Worm (Caenorhabditis elegans) whole organism, L3 larva: ENCODE measurements around the gene rcq-5.

ENCODE experiments used
- R02D3.7 ChIP-seq: fragments of 150-350 bp; optimal IDR thresholded peaks from 2 replicates; lab custom pipeline; 2014; ENCODE audit warnings: missing biosample characterization, missing genetic modification characterization
- ZK546.5 ChIP-seq: sonication (generic microtip); optimal IDR thresholded peaks from 2 replicates; lab custom pipeline; 2017; ENCODE audit warnings: missing biosample characterization, missing genetic modification characterization
- aly-2 ChIP-seq: fragments of 150-350 bp; optimal IDR thresholded peaks from 2 replicates; lab custom pipeline; 2014; ENCODE audit warnings: missing biosample characterization, missing genetic modification characterization
- ama-1 ChIP-seq: fragments of 150-350 bp; optimal IDR thresholded peaks from 2 replicates; lab custom pipeline; 2018
- ceh-16 ChIP-seq: sonication (generic microtip); optimal IDR thresholded peaks from 2 replicates; lab custom pipeline; 2017; ENCODE audit warnings: missing biosample characterization, missing genetic modification characterization
- ceh-28 ChIP-seq: fragments of 150-350 bp; optimal IDR thresholded peaks from 2 replicates; lab custom pipeline; 2014; ENCODE audit warnings: missing biosample characterization, missing genetic modification reagents, missing genetic modification characterization
- ceh-9 ChIP-seq: sonication (generic microtip); optimal IDR thresholded peaks from 2 replicates; lab custom pipeline; 2018; ENCODE audit warnings: missing biosample characterization, missing genetic modification characterization
- daf-12 ChIP-seq: fragments of 150-350 bp; optimal IDR thresholded peaks from 2 replicates; lab custom pipeline; 2014; ENCODE audit warnings: missing biosample characterization, missing genetic modification reagents, missing genetic modification characterization
- egl-5 ChIP-seq: fragments of 150-350 bp; optimal IDR thresholded peaks from 2 replicates; lab custom pipeline; 2017; ENCODE audit warnings: missing biosample characterization, missing genetic modification reagents, missing genetic modification characterization, inconsistent platforms
- elt-1 ChIP-seq: fragments of 150-350 bp; optimal IDR thresholded peaks from 2 replicates; lab custom pipeline; 2014; ENCODE audit warnings: missing biosample characterization, missing genetic modification characterization
- elt-2 ChIP-seq: sonication (generic microtip); optimal IDR thresholded peaks from 2 replicates; lab custom pipeline; 2016; ENCODE audit warnings: missing genetic modification reagents, mild to moderate bottlenecking, missing genetic modification characterization, missing compliant biosample characterization
- elt-3 ChIP-seq, 3 experiments: fragments of 150-350 bp in 1 of 3; sonication (generic microtip) in 2 of 3; optimal IDR thresholded peaks; 2 replicates in 2 of 3; 4 replicates in 1 of 3; lab custom pipeline; 2014 to 2017; ENCODE audit warnings: missing biosample characterization in 3 of 3, missing genetic modification characterization in 3 of 3
- eor-1 ChIP-seq, 2 experiments: fragments of 150-350 bp; optimal IDR thresholded peaks; 2 replicates each; lab custom pipeline; 2014 to 2018; ENCODE audit warnings: missing biosample characterization in 2 of 2, missing genetic modification characterization in 2 of 2
- fkh-10 ChIP-seq: sonication (generic microtip); optimal IDR thresholded peaks from 2 replicates; lab custom pipeline; 2017; ENCODE audit warnings: missing biosample characterization, missing genetic modification reagents, missing genetic modification characterization
- fkh-2 ChIP-seq: fragments of 150-350 bp; optimal IDR thresholded peaks from 2 replicates; lab custom pipeline; 2014; ENCODE audit warnings: missing biosample characterization, missing genetic modification reagents, missing genetic modification characterization
- hmg-11 ChIP-seq: sonication (generic microtip); optimal IDR thresholded peaks from 2 replicates; lab custom pipeline; 2016; ENCODE audit warnings: missing genetic modification characterization, missing compliant biosample characterization
- jun-1 ChIP-seq: fragments of 150-350 bp; optimal IDR thresholded peaks from 2 replicates; lab custom pipeline; 2014; ENCODE audit warnings: missing biosample characterization, missing genetic modification reagents, missing genetic modification characterization
- lin-15B ChIP-seq: fragments of 150-350 bp; optimal IDR thresholded peaks from 2 replicates; lab custom pipeline; 2014; ENCODE audit warnings: missing biosample characterization, missing genetic modification characterization
- lin-39 ChIP-seq: fragments of 150-350 bp; optimal IDR thresholded peaks from 2 replicates; lab custom pipeline; 2018; ENCODE audit warnings: missing biosample characterization, missing genetic modification reagents, missing genetic modification characterization
- lsy-12 ChIP-seq: sonication (generic microtip); optimal IDR thresholded peaks from 2 replicates; lab custom pipeline; 2016; ENCODE audit warnings: mild to moderate bottlenecking, missing genetic modification characterization, missing compliant biosample characterization
- mdl-1 ChIP-seq: fragments of 150-350 bp; optimal IDR thresholded peaks from 2 replicates; lab custom pipeline; 2014; ENCODE audit warnings: missing biosample characterization, missing genetic modification characterization
- mml-1 ChIP-seq: fragments of 150-350 bp; sonication (generic microtip); optimal IDR thresholded peaks from 3 replicates; lab custom pipeline; 2014; ENCODE audit warnings: missing biosample characterization, missing genetic modification characterization
- nfya-1 ChIP-seq: sonication (generic microtip); optimal IDR thresholded peaks from 2 replicates; lab custom pipeline; 2017; ENCODE audit warnings: missing genetic modification characterization, mild to moderate bottlenecking, missing compliant biosample characterization, antibody characterized with exemption, moderate library complexity; ENCODE audit not compliant: insufficient read depth
- nhr-11 ChIP-seq: fragments of 150-350 bp; optimal IDR thresholded peaks from 2 replicates; lab custom pipeline; 2014; ENCODE audit warnings: missing biosample characterization, missing genetic modification characterization
- nhr-23 ChIP-seq: fragments of 150-350 bp; optimal IDR thresholded peaks from 2 replicates; lab custom pipeline; 2014; ENCODE audit warnings: missing biosample characterization, missing genetic modification reagents, missing genetic modification characterization
- nhr-237 ChIP-seq: fragments of 150-350 bp; optimal IDR thresholded peaks from 2 replicates; lab custom pipeline; 2014; ENCODE audit warnings: missing biosample characterization, missing genetic modification characterization
- nhr-25 ChIP-seq: sonication (generic microtip); optimal IDR thresholded peaks from 2 replicates; lab custom pipeline; 2017; ENCODE audit warnings: missing biosample characterization, missing genetic modification characterization
- nhr-43 ChIP-seq: sonication (generic microtip); optimal IDR thresholded peaks from 2 replicates; lab custom pipeline; 2016; ENCODE audit warnings: mild to moderate bottlenecking, missing genetic modification characterization, missing compliant biosample characterization; ENCODE audit not compliant: poor library complexity, severe bottlenecking
- nhr-67 ChIP-seq: fragments of 150-350 bp; optimal IDR thresholded peaks from 2 replicates; lab custom pipeline; 2014; ENCODE audit warnings: missing biosample characterization, missing genetic modification characterization
- nhr-77 ChIP-seq: fragments of 150-350 bp; optimal IDR thresholded peaks from 2 replicates; lab custom pipeline; 2014; ENCODE audit warnings: missing biosample characterization, missing genetic modification characterization
- pha-4 ChIP-seq: fragments of 150-350 bp; optimal IDR thresholded peaks from 2 replicates; lab custom pipeline; 2014; ENCODE audit warnings: missing biosample characterization, missing genetic modification reagents, missing genetic modification characterization
- pqm-1 ChIP-seq: fragments of 150-350 bp; optimal IDR thresholded peaks from 2 replicates; lab custom pipeline; 2017; ENCODE audit warnings: missing biosample characterization, missing genetic modification characterization, inconsistent platforms
- sea-2 ChIP-seq: fragments of 150-350 bp; sonication (generic microtip); optimal IDR thresholded peaks from 4 replicates; lab custom pipeline; 2014; ENCODE audit warnings: missing biosample characterization, missing genetic modification reagents, missing genetic modification characterization
- skn-1 ChIP-seq: fragments of 150-350 bp; optimal IDR thresholded peaks from 2 replicates; lab custom pipeline; 2014; ENCODE audit warnings: missing biosample characterization, missing genetic modification characterization
- snpc-4 ChIP-seq: fragments of 150-350 bp; optimal IDR thresholded peaks from 2 replicates; lab custom pipeline; 2014; ENCODE audit warnings: missing biosample characterization, missing genetic modification characterization
- tbx-2 ChIP-seq: sonication (generic microtip); optimal IDR thresholded peaks from 2 replicates; lab custom pipeline; 2016; ENCODE audit warnings: mild to moderate bottlenecking, missing genetic modification characterization, missing compliant biosample characterization
- unc-39 ChIP-seq: sonication (generic microtip); optimal IDR thresholded peaks from 4 replicates; lab custom pipeline; 2017; ENCODE audit warnings: missing biosample characterization, missing genetic modification characterization
- unc-62 ChIP-seq: fragments of 150-350 bp; sonication (generic microtip); optimal IDR thresholded peaks from 4 replicates; lab custom pipeline; 2014; ENCODE audit warnings: missing biosample characterization, missing genetic modification reagents, missing genetic modification characterization
- zag-1 ChIP-seq: fragments of 150-350 bp; optimal IDR thresholded peaks from 2 replicates; lab custom pipeline; 2014; ENCODE audit warnings: missing biosample characterization, missing genetic modification characterization
- ztf-11 ChIP-seq: fragments of 150-350 bp; optimal IDR thresholded peaks from 2 replicates; lab custom pipeline; 2014; ENCODE audit warnings: missing biosample characterization, missing genetic modification characterization
- ztf-4 ChIP-seq: fragments of 150-350 bp; optimal IDR thresholded peaks from 2 replicates; lab custom pipeline; 2014; ENCODE audit warnings: missing biosample characterization, missing genetic modification characterization

Gene rcq-5

ce11 chrIII:4021866-4022265 lies 35.9 kb downstream of the rcq-5 start, which contains the start of gene tftc-5:
TSS of gene tftc-5 (plus strand) at chrIII:4022166.
- TF ChIP-seq nhr-67 (tag; lab: Kevin White, UChicago) (no peak), sea-2 (GFP tag; lab: Kevin White, UChicago) (no peak), elt-3 (tag; optimal IDR thresholded peaks at IDR 0.05; lab: Kevin White, UChicago) (no peak), unc-39 (tag; lab: Kevin White, UChicago) (no peak), eor-1 (tag; optimal IDR thresholded peaks at IDR 0.05; lab: Kevin White, UChicago) (no peak), ZK546.5 (tag; lab: Kevin White, UChicago) (no peak), fkh-10 (no peak), lsy-12 (tag; lab: Kevin White, UChicago) (no peak), egl-5 (no peak), mml-1 (tag; lab: Kevin White, UChicago) (no peak), skn-1 (no peak), elt-1 (no peak), nhr-25 (no peak), lin-39 (tag; lab: Kevin White, UChicago) (no peak)

ce11 chrIII:4019801-4020200 lies 38.0 kb downstream of the rcq-5 start, which contains the start of gene snpc-3.4:
TSS of gene snpc-3.4 (plus strand) at chrIII:4020037.
- TF ChIP-seq nhr-25 (peak; percentile 68), fkh-2 (tag; lab: Kevin White, UChicago) (no peak), tbx-2 (no peak), pqm-1 (no peak), nhr-77 (tag; lab: Kevin White, UChicago) (no peak), aly-2 (no peak), lin-15B (tag; lab: Kevin White, UChicago) (peak; percentile 76), pha-4 (peak; percentile 89), nhr-23 (tag; lab: Kevin White, UChicago) (peak; percentile 57), snpc-4 (tag; lab: Kevin White, UChicago) (peak; percentile 53), sea-2 (GFP tag; lab: Kevin White, UChicago) (no peak), mml-1 (tag; lab: Kevin White, UChicago) (no peak), egl-5 (no peak), jun-1 (tag; lab: Kevin White, UChicago) (no peak), zag-1 (tag; lab: Kevin White, UChicago) (no peak), eor-1 (tag; optimal IDR thresholded peaks at IDR 0.05; lab: Kevin White, UChicago) (no peak), ceh-9 (no peak), daf-12 (tag; lab: Kevin White, UChicago) (no peak), hmg-11 (peak; percentile 41), skn-1 (peak; percentile 42), ceh-16 (no peak), elt-1 (no peak), lsy-12 (tag; lab: Kevin White, UChicago) (no peak), nhr-67 (tag; lab: Kevin White, UChicago) (no peak), nfya-1 (tag; lab: Kevin White, UChicago) (peak; percentile 92), ztf-11 (no peak), nhr-237 (tag; lab: Kevin White, UChicago) (no peak), ZK546.5 (tag; lab: Kevin White, UChicago) (no peak), elt-2 (tag; lab: Kevin White, UChicago) (no peak), R02D3.7 (no peak), ceh-28 (tag; lab: Kevin White, UChicago) (no peak), nhr-43 (peak; percentile 16), ama-1 (lab: Kevin White, UChicago) (no peak), lin-39 (tag; lab: Kevin White, UChicago) (peak; percentile 74), ztf-4 (tag; lab: Kevin White, UChicago) (no peak), unc-62 (no peak), nhr-11 (no peak), mdl-1 (tag; lab: Kevin White, UChicago) (no peak)
